Fruit fly (Drosophila melanogaster): ENCODE data around the gene CG42238.

DNA sequence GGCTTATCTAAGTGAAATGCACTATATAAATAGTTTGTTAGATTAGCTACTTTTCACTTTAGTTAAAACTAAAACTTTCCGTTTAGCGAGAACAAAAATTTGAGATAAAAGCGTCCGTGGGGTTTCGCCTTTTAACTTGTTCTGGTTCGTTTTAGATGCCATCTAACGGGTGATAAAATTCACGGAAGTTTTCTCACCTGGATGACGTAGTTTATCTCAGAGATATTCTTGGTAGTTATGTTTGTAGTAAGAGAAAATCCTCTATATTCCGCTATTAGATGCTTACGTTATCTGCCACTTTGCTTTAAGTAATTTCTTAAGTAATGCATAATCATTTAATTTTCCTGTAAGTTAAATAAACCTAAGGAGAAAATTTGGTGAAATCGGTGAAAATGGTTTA lies 118.0 kb downstream of the CG42238 start, which contains the start of gene CG9270:
- TF ChIP-seq lola (GFP tag; optimal IDR thresholded peaks at IDR 0.05) (no peak), N (GFP tag; optimal IDR thresholded peaks at IDR 0.05) (no peak), Dif (GFP tag; optimal IDR thresholded peaks at IDR 0.05; ENCODE audit: partially characterized antibody) (no peak), Abd-B (GFP tag; optimal IDR thresholded peaks at IDR 0.05) (no peak), fru (GFP tag; optimal IDR thresholded peaks at IDR 0.05) (no peak), rgr (GFP tag; optimal IDR thresholded peaks at IDR 0.05) (no peak), Dfd (GFP tag; optimal IDR thresholded peaks at IDR 0.05) (no peak)
